Fruit fly (Drosophila melanogaster) whole organism, embryonic: ENCODE data around the gene POLDIP2.

Experiments
- Abd-B ChIP-seq: fragments of 200-800 bp; sonication (Bioruptor generic); optimal IDR thresholded peaks from 2 replicates; lab custom pipeline; 2018; ENCODE audit warnings: missing biosample characterization, mild to moderate bottlenecking, missing genetic modification characterization, moderate library complexity
- Awh ChIP-seq: fragments of 200-800 bp; sonication (Bioruptor generic); IDR thresholded peaks from 2 replicates; pipeline ENCODE4, ENCODE4 v1.3.6; 2022; ENCODE audit warnings: missing biosample characterization, missing genetic modification characterization
- CG11247 ChIP-seq: fragments of 200-800 bp; sonication (Bioruptor generic); IDR thresholded peaks from 2 replicates; pipeline ENCODE4 v1.3.6; 2022; ENCODE audit warnings: missing biosample characterization, missing genetic modification characterization
- CG11504 ChIP-seq: fragments of 200-800 bp; sonication (Bioruptor generic); optimal IDR thresholded peaks from 3 replicates; lab custom pipeline; 2019; ENCODE audit warnings: missing biosample characterization, mild to moderate bottlenecking, missing genetic modification characterization, moderate library complexity
- CG13296 ChIP-seq: fragments of 200-800 bp; sonication (Bioruptor generic); optimal IDR thresholded peaks from 3 replicates; lab custom pipeline; 2018; ENCODE audit warnings: missing biosample characterization, mild to moderate bottlenecking, missing genetic modification characterization
- CG15696 ChIP-seq: fragments of 200-800 bp; sonication (Bioruptor generic); optimal IDR thresholded peaks from 2 replicates; lab custom pipeline; 2019; ENCODE audit warnings: missing biosample characterization, mild to moderate bottlenecking, missing genetic modification characterization, moderate library complexity
- CG16813 ChIP-seq: fragments of 200-800 bp; sonication (Bioruptor generic); IDR thresholded peaks from 3 replicates; pipeline ENCODE4 v1.3.6; 2022; ENCODE audit warnings: missing biosample characterization, missing genetic modification characterization; ENCODE audit not compliant: partially characterized antibody
- CG16815 ChIP-seq: fragments of 200-800 bp; sonication (Bioruptor generic); optimal IDR thresholded peaks from 3 replicates; lab custom pipeline; 2017; ENCODE audit warnings: missing biosample characterization, mild to moderate bottlenecking, missing genetic modification characterization
- CG17186 ChIP-seq: fragments of 200-800 bp; sonication (Bioruptor generic); optimal IDR thresholded peaks from 3 replicates; lab custom pipeline; 2017; ENCODE audit warnings: missing biosample characterization, missing genetic modification reagents, missing genetic modification characterization
- CG17385 ChIP-seq: fragments of 200-800 bp; sonication (Bioruptor generic); optimal IDR thresholded peaks from 3 replicates; lab custom pipeline; 2018; ENCODE audit warnings: missing biosample characterization, mild to moderate bottlenecking, missing genetic modification characterization
- CG17829 ChIP-seq: fragments of 200-800 bp; optimal IDR thresholded peaks from 2 replicates; lab custom pipeline; 2019; ENCODE audit warnings: missing biosample characterization, mild to moderate bottlenecking, missing genetic modification characterization, moderate library complexity
- CG18764 ChIP-seq: fragments of 200-800 bp; sonication (Bioruptor generic); optimal IDR thresholded peaks from 3 replicates; lab custom pipeline; 2016; ENCODE audit warnings: missing biosample characterization, missing genetic modification characterization
- CG2116 ChIP-seq: fragments of 200-800 bp; sonication (Bioruptor generic); optimal IDR thresholded peaks from 3 replicates; lab custom pipeline; 2018; ENCODE audit warnings: missing biosample characterization, mild to moderate bottlenecking, missing genetic modification characterization
- CG30020 ChIP-seq: fragments of 200-800 bp; optimal IDR thresholded peaks from 2 replicates; lab custom pipeline; 2019; ENCODE audit warnings: missing biosample characterization, mild to moderate bottlenecking, missing genetic modification characterization, moderate library complexity
- CG31365 ChIP-seq: fragments of 200-800 bp; sonication (Bioruptor generic); optimal IDR thresholded peaks from 2 replicates; lab custom pipeline; 2018; ENCODE audit warnings: missing biosample characterization, mild to moderate bottlenecking, missing genetic modification characterization
- CG31388 ChIP-seq: fragments of 200-800 bp; sonication (Bioruptor generic); optimal IDR thresholded peaks from 2 replicates; lab custom pipeline; 2016; ENCODE audit warnings: missing biosample characterization, missing genetic modification characterization
- CG32772 ChIP-seq: fragments of 200-800 bp; sonication (Bioruptor generic); IDR thresholded peaks from 2 replicates; pipeline ENCODE4 v1.3.6; 2022; ENCODE audit warnings: missing biosample characterization, missing genetic modification characterization
- CG3726 ChIP-seq: fragments of 200-800 bp; sonication (Bioruptor generic); IDR thresholded peaks from 3 replicates; pipeline ENCODE4, ENCODE4 v1.3.6; 2022; ENCODE audit warnings: missing biosample characterization, missing genetic modification characterization
- CG4328 ChIP-seq: fragments of 200-800 bp; sonication (Bioruptor generic); optimal IDR thresholded peaks from 3 replicates; lab custom pipeline; 2017; ENCODE audit warnings: missing biosample characterization, missing genetic modification reagents, missing genetic modification characterization
- CG4404 ChIP-seq: fragments of 200-800 bp; sonication (Bioruptor generic); IDR thresholded peaks from 2 replicates; pipeline ENCODE4 v1.3.6; 2022; ENCODE audit warnings: missing biosample characterization, missing genetic modification characterization
- CG4854 ChIP-seq: fragments of 200-800 bp; sonication (Bioruptor generic); optimal IDR thresholded peaks from 2 replicates; lab custom pipeline; 2016; ENCODE audit warnings: missing biosample characterization, missing genetic modification characterization, inconsistent platforms
- CG8290 ChIP-seq, 3 experiments: fragments of 200-800 bp; sonication (Bioruptor generic); optimal IDR thresholded peaks; 2 replicates each; lab custom pipeline; 2016 to 2019; ENCODE audit warnings: missing biosample characterization in 3 of 3, missing genetic modification characterization in 3 of 3, mild to moderate bottlenecking in 2 of 3, moderate library complexity in 1 of 3
- CoRest ChIP-seq: fragments of 200-800 bp; sonication (Bioruptor generic); optimal IDR thresholded peaks from 3 replicates; lab custom pipeline; 2018; ENCODE audit warnings: missing biosample characterization, mild to moderate bottlenecking, missing genetic modification characterization, moderate library complexity
- D19B ChIP-seq: fragments of 200-800 bp; sonication (Bioruptor generic); optimal IDR thresholded peaks from 2 replicates; lab custom pipeline; 2017; ENCODE audit warnings: missing biosample characterization, mild to moderate bottlenecking, missing genetic modification characterization
- Drgx ChIP-seq: fragments of 200-800 bp; sonication (Bioruptor generic); IDR thresholded peaks from 2 replicates; pipeline ENCODE4 v1.3.6; 2022; ENCODE audit warnings: missing biosample characterization, missing genetic modification characterization
- Eip74EF ChIP-seq, 2 experiments: fragments of 200-800 bp in 1 of 2; fragments of >200 bp in 1 of 2; sonication (Bioruptor generic) in 1 of 2; optimal IDR thresholded peaks; 2 replicates each; lab custom pipeline; 2017 to 2019; ENCODE audit warnings: missing biosample characterization in 2 of 2, missing genetic modification characterization in 2 of 2, mild to moderate bottlenecking in 1 of 2, moderate library complexity in 1 of 2
- Fer3 ChIP-seq: fragments of 200-800 bp; sonication (Bioruptor generic); optimal IDR thresholded peaks from 2 replicates; lab custom pipeline; 2018; ENCODE audit warnings: missing biosample characterization, mild to moderate bottlenecking, missing genetic modification characterization, moderate library complexity
- HLHmδ ChIP-seq: fragments of 200-800 bp; sonication (Bioruptor generic); optimal IDR thresholded peaks from 2 replicates; lab custom pipeline; 2018; ENCODE audit warnings: missing biosample characterization, mild to moderate bottlenecking, missing genetic modification characterization, moderate library complexity
- Lpt ChIP-seq: fragments of >200 bp; optimal IDR thresholded peaks from 2 replicates; lab custom pipeline; 2018; ENCODE audit warnings: missing biosample characterization, missing genetic modification characterization
- Med ChIP-seq: fragments of 200-800 bp; sonication (Bioruptor generic); peaks from one replicate; lab custom pipeline; 2016; ENCODE audit warnings: missing biosample characterization, missing genetic modification characterization, mild to moderate bottlenecking, inconsistent platforms, moderate library complexity
- Meics ChIP-seq: fragments of 200-800 bp; sonication (Bioruptor generic); optimal IDR thresholded peaks from 2 replicates; lab custom pipeline; 2017; ENCODE audit warnings: missing biosample characterization, mild to moderate bottlenecking, missing genetic modification characterization
- Ssrp ChIP-seq: fragments of 200-800 bp; sonication (Bioruptor generic); optimal IDR thresholded peaks from 2 replicates; lab custom pipeline; 2018; ENCODE audit warnings: missing biosample characterization, mild to moderate bottlenecking, missing genetic modification characterization, moderate library complexity
- Vsx1 ChIP-seq: fragments of 200-800 bp; sonication (Bioruptor generic); optimal IDR thresholded peaks from 2 replicates; lab custom pipeline; 2017; ENCODE audit warnings: missing biosample characterization, mild to moderate bottlenecking, missing genetic modification characterization, missing genetic modification reagents
- Xrp1 ChIP-seq: fragments of 200-800 bp; sonication (Bioruptor generic); IDR thresholded peaks from 2 replicates; pipeline ENCODE4 v1.3.6; 2022; ENCODE audit warnings: missing biosample characterization, missing genetic modification characterization
- abd-A ChIP-seq: fragments of 200-800 bp; sonication (Bioruptor generic); optimal IDR thresholded peaks from 3 replicates; lab custom pipeline; 2019; ENCODE audit warnings: missing biosample characterization, mild to moderate bottlenecking, missing genetic modification characterization, moderate library complexity
- btn ChIP-seq: fragments of 200-800 bp; sonication (Bioruptor generic); optimal IDR thresholded peaks from 2 replicates; lab custom pipeline; 2016; ENCODE audit warnings: missing biosample characterization, missing genetic modification characterization
- cato ChIP-seq: fragments of 200-800 bp; sonication (Bioruptor generic); optimal IDR thresholded peaks from 2 replicates; lab custom pipeline; 2016; ENCODE audit warnings: missing biosample characterization, missing genetic modification characterization, borderline replicate concordance
- fd102C ChIP-seq: fragments of 200-800 bp; sonication (Bioruptor generic); optimal IDR thresholded peaks from 2 replicates; lab custom pipeline; 2018; ENCODE audit warnings: missing biosample characterization, mild to moderate bottlenecking, missing genetic modification characterization, moderate library complexity
- fd96Cb ChIP-seq: fragments of 200-800 bp; sonication (Bioruptor generic); optimal IDR thresholded peaks from 2 replicates; lab custom pipeline; 2018; ENCODE audit warnings: missing biosample characterization, mild to moderate bottlenecking, missing genetic modification characterization, moderate library complexity
- gfzf ChIP-seq: fragments of 200-800 bp; sonication (Bioruptor generic); optimal IDR thresholded peaks from 2 replicates; lab custom pipeline; 2016; ENCODE audit warnings: missing biosample characterization, mild to moderate bottlenecking, missing genetic modification characterization, moderate library complexity
- gsb ChIP-seq: fragments of 200-800 bp; sonication (Bioruptor generic); IDR thresholded peaks from 2 replicates; pipeline ENCODE4 v1.3.6; 2022; ENCODE audit warnings: missing biosample characterization, missing genetic modification characterization
- ham ChIP-seq: fragments of 200-800 bp; sonication (Bioruptor generic); IDR thresholded peaks from 2 replicates; pipeline ENCODE4 v1.3.6; 2022; ENCODE audit warnings: missing biosample characterization, missing genetic modification characterization
- hbn ChIP-seq: fragments of 200-800 bp; sonication (Bioruptor generic); IDR thresholded peaks from 2 replicates; pipeline ENCODE4 v1.3.6; 2022; ENCODE audit warnings: missing biosample characterization, missing genetic modification characterization; ENCODE audit not compliant: partially characterized antibody
- jumu ChIP-seq: fragments of 200-800 bp; sonication (Bioruptor generic); optimal IDR thresholded peaks from 3 replicates; lab custom pipeline; 2016; ENCODE audit warnings: missing biosample characterization, missing genetic modification characterization
- klu ChIP-seq: fragments of 200-800 bp; sonication (Bioruptor generic); IDR thresholded peaks from 2 replicates; pipeline ENCODE4 v1.3.6; 2022; ENCODE audit warnings: missing biosample characterization, missing genetic modification characterization
- nerfin-2 ChIP-seq: fragments of 200-800 bp; sonication (Bioruptor generic); IDR thresholded peaks from 2 replicates; pipeline ENCODE4 v1.3.6; 2022; ENCODE audit warnings: missing biosample characterization, missing genetic modification characterization; ENCODE audit not compliant: partially characterized antibody
- oc ChIP-seq: fragments of 200-800 bp; sonication (Bioruptor generic); optimal IDR thresholded peaks from 2 replicates; lab custom pipeline; 2018; ENCODE audit warnings: missing biosample characterization, mild to moderate bottlenecking, missing genetic modification characterization, moderate library complexity
- sima ChIP-seq: fragments of 200-800 bp; sonication (Bioruptor generic); optimal IDR thresholded peaks from 2 replicates; lab custom pipeline; 2016; ENCODE audit warnings: missing biosample characterization, missing genetic modification characterization

POLDIP2 gene

DNA sequence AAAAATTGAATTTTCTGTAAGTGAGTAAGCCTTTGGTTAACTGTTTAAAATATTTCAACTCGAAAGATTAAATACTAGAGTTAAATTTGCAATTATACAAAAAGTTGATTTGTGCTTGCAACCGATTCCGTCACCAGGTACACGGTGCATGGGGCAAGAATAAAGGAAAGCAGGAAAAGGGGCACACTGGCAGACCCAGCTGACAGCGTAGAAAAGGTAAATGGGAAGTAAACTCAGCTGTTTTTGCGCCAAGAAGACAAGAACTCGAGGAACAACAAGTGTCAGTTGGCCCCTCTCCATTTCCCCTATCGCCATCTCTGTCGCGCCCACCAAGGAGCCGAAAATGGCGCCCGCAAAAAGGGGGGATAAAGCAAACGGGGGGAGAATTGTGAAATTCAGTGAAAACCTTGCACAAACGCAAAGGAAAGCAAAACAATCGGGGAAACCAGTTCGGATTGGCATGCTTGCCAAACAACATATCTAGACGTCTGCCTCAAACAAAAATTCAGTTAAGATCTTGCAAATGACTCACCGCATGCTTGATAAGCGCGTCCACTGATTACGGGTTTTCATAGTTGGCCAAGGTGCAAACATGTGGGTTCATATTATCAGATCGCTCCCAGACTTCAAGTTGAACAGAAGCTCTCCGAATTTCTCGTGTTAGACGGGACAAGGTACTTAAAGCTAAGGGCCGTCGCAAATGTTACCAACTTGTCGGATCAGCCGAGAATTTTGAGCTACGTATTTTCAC is 4.2 kb upstream of the POLDIP2 start (continued):
- peak; percentile 8 for TF ChIP-seq CG2116 (GFP tag; lab: Kevin White, UChicago)
- no peak for TF ChIP-seq Fer3
- no peak for TF ChIP-seq CG16815 (GFP tag; lab: Kevin White, UChicago)
- TF ChIP-seq Abd-B (GFP tag; lab: Kevin White, UChicago) = no peak
- no peak for TF ChIP-seq CG11247 (GFP tag; lab: Robert Waterston, UW)
- no peak for TF ChIP-seq sima
- no peak for TF ChIP-seq ham
- peak; percentile 86 for TF ChIP-seq gfzf (GFP tag; lab: Kevin White, UChicago)
- no peak for TF ChIP-seq CG31388
- no peak for TF ChIP-seq CG4328 (GFP tag; lab: Kevin White, UChicago)
- no peak; the same call in none of the 2 replicates for TF ChIP-seq hbn
- TF ChIP-seq CG18764 (GFP tag; lab: Kevin White, UChicago) = no peak
- TF ChIP-seq fd102C (GFP tag; lab: Kevin White, UChicago) = no peak
- no peak for TF ChIP-seq CG4854 (GFP tag; lab: Kevin White, UChicago)
- TF ChIP-seq Med = peak; percentile 45
- TF ChIP-seq CG16813 (GFP tag; lab: Robert Waterston, UW) = 0 out of 3 replicates have a peak, but pooled peaks have one; percentile 6
- no peak for TF ChIP-seq oc (tag; lab: Kevin White, UChicago)
- no peak for TF ChIP-seq fd96Cb (tag; lab: Kevin White, UChicago)
- no peak for TF ChIP-seq Drgx (GFP tag; lab: Robert Waterston, UW)
- TF ChIP-seq CG13296 (GFP tag; lab: Kevin White, UChicago) = no peak
- no peak for TF ChIP-seq CG3726 (GFP tag; lab: Robert Waterston, UW)
- TF ChIP-seq klu (GFP tag; lab: Robert Waterston, UW) = no peak
- TF ChIP-seq Lpt = no peak
- peak; percentile 80 for TF ChIP-seq CG17186 (GFP tag; lab: Kevin White, UChicago)
- no peak for TF ChIP-seq Vsx1
- TF ChIP-seq CG15696 (tag; lab: Kevin White, UChicago) = no peak
- peak; percentile 9 for TF ChIP-seq CoRest (tag; lab: Kevin White, UChicago)
- TF ChIP-seq CG17385 = no peak
- TF ChIP-seq cato = no peak
- no peak for TF ChIP-seq Eip74EF (GFP tag; optimal IDR thresholded peaks at IDR 0.05; lab: Kevin White, UChicago)
- TF ChIP-seq CG8290 (GFP tag; optimal IDR thresholded peaks at IDR 0.05; lab: Kevin White, UChicago) = no peak
- TF ChIP-seq CG8290 (tag; optimal IDR thresholded peaks at IDR 0.05; lab: Kevin White, UChicago) = no peak
- TF ChIP-seq CG30020 (tag; lab: Kevin White, UChicago) = peak; percentile 28
- no peak for TF ChIP-seq Ssrp (tag; lab: Kevin White, UChicago)
- TF ChIP-seq HLHmδ = peak; percentile 23
- TF ChIP-seq D19B (GFP tag; lab: Kevin White, UChicago) = no peak
- no peak for TF ChIP-seq CG31365
- no peak for TF ChIP-seq Xrp1
- no peak for TF ChIP-seq CG4404 (GFP tag; lab: Robert Waterston, UW)
- TF ChIP-seq abd-A (tag; lab: Kevin White, UChicago) = no peak
- TF ChIP-seq Awh (GFP tag; lab: Robert Waterston, UW) = no peak
- peak; percentile 11 for TF ChIP-seq CG17829 (tag; lab: Kevin White, UChicago)
- TF ChIP-seq CG11504 (tag; lab: Kevin White, UChicago) = no peak
- TF ChIP-seq jumu (GFP tag; lab: Kevin White, UChicago) = no peak
- no peak for TF ChIP-seq gsb (GFP tag; lab: Robert Waterston, UW)
- TF ChIP-seq btn (GFP tag; lab: Kevin White, UChicago) = no peak
- no peak for TF ChIP-seq Meics
- no peak for TF ChIP-seq nerfin-2 (GFP tag; lab: Robert Waterston, UW)
- no peak for TF ChIP-seq CG32772 (GFP tag; lab: Robert Waterston, UW)
